Fruit fly (Drosophila melanogaster): ENCODE results near the gene DCX-EMAP.

Gene DCX-EMAP

dm6 chr3L:14988231-14988630 is 84.6 kb downstream of the DCX-EMAP start:
- no peak for TF ChIP-seq Dll (optimal IDR thresholded peaks at IDR 0.05)
- no peak for TF ChIP-seq CG8478 (optimal IDR thresholded peaks at IDR 0.05)
- TF ChIP-seq psq (optimal IDR thresholded peaks at IDR 0.05): no peak
- no peak for TF ChIP-seq EcR (GFP tag; optimal IDR thresholded peaks at IDR 0.05)
- no peak for TF ChIP-seq usp (GFP tag; optimal IDR thresholded peaks at IDR 0.05)
- TF ChIP-seq pan (optimal IDR thresholded peaks at IDR 0.05): no peak

- TF ChIP-seq pan (optimal IDR thresholded peaks at IDR 0.05) (no peak), psq (optimal IDR thresholded peaks at IDR 0.05) (no peak)
Observed at dm6 chr3L:14989879-14990278, 86.3 kb downstream of the DCX-EMAP start.

dm6 chr3L:14992025-14992424 is 88.4 kb downstream of the DCX-EMAP start, which contains the start of gene Zip71B:
Gene Zip71B, plus strand, starts transcription at chr3L:14992289.
- TF ChIP-seq usp (GFP tag; optimal IDR thresholded peaks at IDR 0.05): no peak
- TF ChIP-seq psq (optimal IDR thresholded peaks at IDR 0.05): no peak
- TF ChIP-seq CG8478 (optimal IDR thresholded peaks at IDR 0.05): no peak
- no peak for TF ChIP-seq Dll (optimal IDR thresholded peaks at IDR 0.05)
- TF ChIP-seq EcR (GFP tag; optimal IDR thresholded peaks at IDR 0.05): no peak
- no peak for TF ChIP-seq pan (optimal IDR thresholded peaks at IDR 0.05)

Measured in whole organism.